Fruit fly (Drosophila melanogaster): ENCODE data around the gene CG3568.

Gene CG3568

DNA sequence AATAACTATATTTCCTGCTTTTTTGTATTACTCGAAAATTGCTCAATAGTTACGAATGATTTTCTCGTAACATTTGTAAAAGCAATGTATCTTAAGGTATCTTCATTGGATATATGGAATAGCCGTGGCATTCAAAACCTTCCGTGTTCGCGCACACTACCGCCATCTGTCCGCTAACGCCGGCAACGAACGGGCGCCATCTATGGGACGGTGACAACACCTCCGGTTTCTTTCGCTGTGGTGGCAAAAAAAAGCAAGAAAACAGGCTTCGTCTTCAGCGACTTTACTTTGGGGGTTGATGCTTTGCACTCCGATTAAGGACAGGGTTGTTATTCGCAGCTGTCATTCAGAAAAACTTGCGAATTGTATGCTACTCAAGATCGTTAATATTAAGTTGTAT lies 35.3 kb upstream of the CG3568 start (continued):
- TF ChIP-seq CG10431 (GFP tag; optimal IDR thresholded peaks at IDR 0.05) (peak; percentile 81), NK7.1 (GFP tag; optimal IDR thresholded peaks at IDR 0.05) (no peak), B-H2 (GFP tag; optimal IDR thresholded peaks at IDR 0.05) (no peak), CG2116 (GFP tag; optimal IDR thresholded peaks at IDR 0.05) (peak; percentile 75), klu (GFP tag; IDR thresholded peaks at IDR 0.05) (no peak), CG15011 (GFP tag; optimal IDR thresholded peaks at IDR 0.05) (no peak), Hsf (GFP tag; optimal IDR thresholded peaks at IDR 0.05) (peak; percentile 55), seq (GFP tag; IDR thresholded peaks at IDR 0.05) (peak; percentile 80), btn (GFP tag; optimal IDR thresholded peaks at IDR 0.05) (peak; percentile 0), CG15269 (tag; optimal IDR thresholded peaks at IDR 0.05) (peak; percentile 49), CG12071 (GFP tag; optimal IDR thresholded peaks at IDR 0.05) (peak; percentile 48), tgo (GFP tag; IDR thresholded peaks at IDR 0.05) (peak; percentile 45; the same call in 2 of the 3 replicates), Max (GFP tag; optimal IDR thresholded peaks at IDR 0.05) (no peak), Trl (optimal IDR thresholded peaks at IDR 0.05) (no peak), Trl (GFP tag; optimal IDR thresholded peaks at IDR 0.05) (peak; percentile 73), gcm2 (GFP tag; optimal IDR thresholded peaks at IDR 0.05) (no peak), bigmax (GFP tag; optimal IDR thresholded peaks at IDR 0.05) (no peak), HmgZ (tag; optimal IDR thresholded peaks at IDR 0.05) (no peak), eve (GFP tag; optimal IDR thresholded peaks at IDR 0.05) (peak in 1 of 2 experiments; percentile 15), sim (GFP tag; IDR thresholded peaks at IDR 0.05) (no peak), cg (GFP tag; optimal IDR thresholded peaks at IDR 0.05) (no peak), abd-A (tag; optimal IDR thresholded peaks at IDR 0.05) (no peak), aop (GFP tag; IDR thresholded peaks at IDR 0.05) (no peak), CG17912 (GFP tag; optimal IDR thresholded peaks at IDR 0.05) (peak; percentile 79), slou (GFP tag; optimal IDR thresholded peaks at IDR 0.05) (no peak), Dip2 (GFP tag; IDR thresholded peaks at IDR 0.05) (no peak), CG2199 (GFP tag; IDR thresholded peaks at IDR 0.05) (peak; percentile 83), CG2678 (tag; optimal IDR thresholded peaks at IDR 0.05) (no peak), Hr51 (GFP tag; optimal IDR thresholded peaks at IDR 0.05) (peak; percentile 28 to 53), fd64A (GFP tag; optimal IDR thresholded peaks at IDR 0.05) (peak; percentile 15), Sox100B (GFP tag; optimal IDR thresholded peaks at IDR 0.05) (peak; percentile 19), CG6175 (GFP tag; IDR thresholded peaks at IDR 0.05) (no peak), vvl (GFP tag; IDR thresholded peaks at IDR 0.05) (peak; percentile 79), CG18476 (GFP tag; optimal IDR thresholded peaks at IDR 0.05) (no peak), gsb (GFP tag; IDR thresholded peaks at IDR 0.05) (0 out of 2 replicates have a peak, but pooled peaks have one; percentile 6), gt (GFP tag; IDR thresholded peaks at IDR 0.05) (no peak), Sox102F (GFP tag; optimal IDR thresholded peaks at IDR 0.05) (peak; percentile 58), cato (GFP tag; optimal IDR thresholded peaks at IDR 0.05; ENCODE audit: borderline replicate concordance) (no peak), HLH54F (GFP tag; optimal IDR thresholded peaks at IDR 0.05) (no peak), Gug (GFP tag; IDR thresholded peaks at IDR 0.05) (peak; percentile 66; the same call in 3 of the 4 replicates), Chrac-16 (GFP tag; optimal IDR thresholded peaks at IDR 0.05) (peak; percentile 73), Ets97D (GFP tag; optimal IDR thresholded peaks at IDR 0.05) (no peak), CG4360 (GFP tag; IDR thresholded peaks at IDR 0.05) (no peak), pzg (GFP tag; optimal IDR thresholded peaks at IDR 0.05) (no peak), CG3995 (GFP tag; optimal IDR thresholded peaks at IDR 0.05) (no peak), vfl (GFP tag; optimal IDR thresholded peaks at IDR 0.05) (no peak), CG18599 (GFP tag; optimal IDR thresholded peaks at IDR 0.05) (no peak), yki (optimal IDR thresholded peaks at IDR 0.05) (no peak), tna (GFP tag; IDR thresholded peaks at IDR 0.05; ENCODE audit: partially characterized antibody) (no peak), kay (GFP tag; optimal IDR thresholded peaks at IDR 0.05) (no peak), otp (GFP tag; IDR thresholded peaks at IDR 0.05) (peak; percentile 66; the same call in 1 of the 3 replicates), CG30403 (GFP tag; optimal IDR thresholded peaks at IDR 0.05) (peak; percentile 49), Hand (GFP tag; optimal IDR thresholded peaks at IDR 0.05) (no peak)
